Worm (Caenorhabditis elegans) whole organism, young adult: ENCODE results near the gene C27H6.9.

ENCODE experiments used
- B0336.3 ChIP-seq: fragments of 200-800 bp; sonication (Bioruptor generic); IDR thresholded peaks from 2 replicates; pipeline ENCODE4 v1.3.6; 2022; ENCODE audit warnings: missing genetic modification characterization, missing compliant biosample characterization
- F55B11.4 ChIP-seq: sonication (generic microtip); optimal IDR thresholded peaks from 2 replicates; lab custom pipeline; 2016; ENCODE audit warnings: missing compliant biosample characterization, missing genetic modification characterization, borderline replicate concordance; ENCODE audit not compliant: insufficient read depth
- F57C9.4 ChIP-seq: sonication (generic microtip); optimal IDR thresholded peaks from 2 replicates; lab custom pipeline; 2017; ENCODE audit warnings: mild to moderate bottlenecking, missing genetic modification characterization, missing compliant biosample characterization
- ama-1 ChIP-seq, 3 experiments: fragments of 150-350 bp in 1 of 3; sonication (generic microtip) in 2 of 3; optimal IDR thresholded peaks; 2 replicates each; lab custom pipeline; 2014 to 2018; ENCODE audit warnings: missing biosample characterization in 2 of 3, missing genetic modification characterization in 2 of 3, missing genetic modification reagents in 2 of 3
- attf-3 ChIP-seq: fragments of 200-800 bp; sonication (Bioruptor generic); conservative IDR thresholded peaks from 2 replicates; pipeline ENCODE4 v1.3.6; 2022; ENCODE audit warnings: missing genetic modification reagents, missing genetic modification characterization, missing compliant biosample characterization
- lag-1 ChIP-seq: fragments of 200-800 bp; sonication (Bioruptor generic); IDR thresholded peaks from 2 replicates; pipeline ENCODE4 v1.3.6; 2022; ENCODE audit warnings: missing genetic modification reagents, missing genetic modification characterization, missing compliant biosample characterization
- lin-35 ChIP-seq, 3 experiments: fragments of 150-350 bp in 2 of 3; sonication (generic microtip) in 1 of 3; optimal IDR thresholded peaks; 2 replicates each; lab custom pipeline; 2014 to 2018; ENCODE audit warnings: missing biosample characterization in 3 of 3, missing genetic modification characterization in 3 of 3, missing genetic modification reagents in 3 of 3
- lsl-1 ChIP-seq: fragments of 200-800 bp; sonication (Bioruptor generic); optimal IDR thresholded peaks from 2 replicates; lab custom pipeline; 2018; ENCODE audit warnings: mild to moderate bottlenecking, missing genetic modification characterization, moderate library complexity, missing compliant biosample characterization
- rec-8 ChIP-seq, 2 experiments: sonication (generic microtip); optimal IDR thresholded peaks; 2 replicates each; lab custom pipeline; 2016; ENCODE audit warnings: mild to moderate bottlenecking in 2 of 2, missing genetic modification characterization in 2 of 2, missing genetic modification reagents in 2 of 2, missing genotype in 2 of 2, missing biosample characterization in 1 of 2, missing compliant biosample characterization in 1 of 2, moderate library complexity in 1 of 2
- snpc-4 ChIP-seq, 5 experiments: fragments of 150-350 bp in 1 of 5; sonication (generic microtip) in 4 of 5; optimal IDR thresholded peaks; 2 replicates each; lab custom pipeline; 2014 to 2018; ENCODE audit warnings: missing genetic modification characterization in 5 of 5, missing biosample characterization in 3 of 5, antibody characterized with exemption in 2 of 5, mild to moderate bottlenecking in 2 of 5, missing compliant biosample characterization in 2 of 5, missing genotype in 2 of 5, moderate library complexity in 2 of 5, missing genetic modification reagents in 1 of 5
- unc-62 ChIP-seq: fragments of 150-350 bp; optimal IDR thresholded peaks from 2 replicates; lab custom pipeline; 2014; ENCODE audit warnings: missing biosample characterization, missing genetic modification reagents, missing genetic modification characterization

DNA sequence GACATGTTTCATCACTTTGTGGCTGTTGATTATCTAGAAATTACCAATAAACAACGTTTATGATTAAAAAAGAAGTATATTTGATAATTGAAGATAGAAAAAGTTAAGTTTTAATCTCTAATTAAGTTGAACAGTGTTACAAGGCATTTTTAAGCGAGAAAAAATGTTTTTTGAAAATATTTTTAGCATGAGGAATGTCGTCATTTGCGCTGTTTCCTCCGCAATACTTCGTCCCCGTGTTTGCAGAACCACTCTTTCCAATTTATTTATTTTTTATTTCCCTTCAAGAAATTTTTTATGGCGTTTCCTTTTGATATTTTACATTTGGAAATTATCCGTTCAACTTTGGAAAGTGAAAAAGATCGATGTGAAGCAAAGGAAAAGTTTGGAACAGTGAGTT is 8.9 kb downstream of the C27H6.9 start, which contains the start of the genes rde-1 and trpp-6:
- TF ChIP-seq snpc-4 (GFP tag; optimal IDR thresholded peaks at IDR 0.05; lab: Kevin White, UChicago): no peak
- no peak for TF ChIP-seq snpc-4 (tag; optimal IDR thresholded peaks at IDR 0.05; lab: Kevin White, UChicago)
- no peak for TF ChIP-seq ama-1 (optimal IDR thresholded peaks at IDR 0.05; lab: Kevin White, UChicago)
- no peak for TF ChIP-seq ama-1 (GFP tag; optimal IDR thresholded peaks at IDR 0.05; lab: Kevin White, UChicago)
- no peak for TF ChIP-seq unc-62 (GFP tag; lab: Kevin White, UChicago)
- TF ChIP-seq F55B11.4 (tag; lab: Kevin White, UChicago): no peak
- no peak for TF ChIP-seq B0336.3 (GFP tag; lab: Robert Waterston, UW)
- TF ChIP-seq lsl-1 (GFP tag; lab: Kevin White, UChicago): no peak
- no peak for TF ChIP-seq lag-1 (GFP tag; lab: Robert Waterston, UW)
- no peak for TF ChIP-seq rec-8 (tag; optimal IDR thresholded peaks at IDR 0.05; lab: Kevin White, UChicago)
- TF ChIP-seq lin-35 (GFP tag; optimal IDR thresholded peaks at IDR 0.05; lab: Kevin White, UChicago): no peak
- TF ChIP-seq F57C9.4 (tag; lab: Kevin White, UChicago): no peak
- no peak for TF ChIP-seq attf-3 (GFP tag; lab: Robert Waterston, UW)
